Fruit fly (Drosophila melanogaster): ENCODE measurements around the gene Ddx56.
A peak's percentile ranks its signal among the peaks of the same experiment; 100 is the strongest.

Ddx56 gene

dm6 chrX:21349800-21350309, 37.9 kb downstream of the Ddx56 start, which contains the start of the genes peng and sol (continued):
- TF ChIP-seq gcm (GFP tag; optimal IDR thresholded peaks at IDR 0.05) (peak; percentile 45), NC2β (GFP tag; optimal IDR thresholded peaks at IDR 0.05) (peak; percentile 51), Poxn (GFP tag; IDR thresholded peaks at IDR 0.05) (no peak), ham (GFP tag; IDR thresholded peaks at IDR 0.05) (no peak), CG4424 (GFP tag; optimal IDR thresholded peaks at IDR 0.05) (peak; percentile 78), Mes4 (GFP tag; optimal IDR thresholded peaks at IDR 0.05) (peak; percentile 36), hbn (GFP tag; IDR thresholded peaks at IDR 0.05; ENCODE audit: partially characterized antibody) (no peak), CG31388 (GFP tag; optimal IDR thresholded peaks at IDR 0.05) (peak; percentile 17), yki (optimal IDR thresholded peaks at IDR 0.05) (no peak), eve (GFP tag; optimal IDR thresholded peaks at IDR 0.05) (no peak), Drgx (GFP tag; IDR thresholded peaks at IDR 0.05) (peak; percentile 35; the same call in 1 of the 2 replicates), Trl (optimal IDR thresholded peaks at IDR 0.05) (no peak), Trl (GFP tag; optimal IDR thresholded peaks at IDR 0.05) (peak; percentile 58), CkIIα-i1 (GFP tag; IDR thresholded peaks at IDR 0.05) (no peak), CG13775 (GFP tag; optimal IDR thresholded peaks at IDR 0.05) (peak; percentile 76), Hr39 (optimal IDR thresholded peaks at IDR 0.05) (no peak), MESR4 (GFP tag; optimal IDR thresholded peaks at IDR 0.05) (no peak), CG12219 (GFP tag; optimal IDR thresholded peaks at IDR 0.05) (no peak), slbo (GFP tag; IDR thresholded peaks at IDR 0.05) (peak; percentile 76), CG16813 (GFP tag; IDR thresholded peaks at IDR 0.05; ENCODE audit: partially characterized antibody) (no peak), gsb (GFP tag; IDR thresholded peaks at IDR 0.05) (no peak), gfzf (GFP tag; optimal IDR thresholded peaks at IDR 0.05) (peak; percentile 72), Fer3 (tag; optimal IDR thresholded peaks at IDR 0.05) (peak; percentile 66), Dip3 (GFP tag; optimal IDR thresholded peaks at IDR 0.05) (peak; percentile 76), dysf (GFP tag; IDR thresholded peaks at IDR 0.05) (peak; percentile 56; the same call in 2 of the 3 replicates), aop (GFP tag; IDR thresholded peaks at IDR 0.05) (no peak), Blimp-1 (GFP tag; optimal IDR thresholded peaks at IDR 0.05) (peak; percentile 57), gem (tag; optimal IDR thresholded peaks at IDR 0.05) (peak; percentile 85), scrt (GFP tag; optimal IDR thresholded peaks at IDR 0.05) (peak; percentile 27), sisA (GFP tag; IDR thresholded peaks at IDR 0.05) (peak; percentile 50; the same call in 1 of the 2 replicates), CG6854 (GFP tag; optimal IDR thresholded peaks at IDR 0.05) (peak; percentile 38), CG14860 (GFP tag; IDR thresholded peaks at IDR 0.05; ENCODE audit: partially characterized antibody) (no peak), Vsx1 (GFP tag; optimal IDR thresholded peaks at IDR 0.05) (no peak), wdn (GFP tag; IDR thresholded peaks at IDR 0.05) (peak; percentile 56), mirr (GFP tag; optimal IDR thresholded peaks at IDR 0.05) (peak; percentile 25), phol (tag; optimal IDR thresholded peaks at IDR 0.05) (peak; percentile 77), hb (GFP tag; IDR thresholded peaks at IDR 0.05; ENCODE audit: partially characterized antibody) (no peak), CG33213 (GFP tag; optimal IDR thresholded peaks at IDR 0.05) (peak; percentile 73), Nf-YB (GFP tag; optimal IDR thresholded peaks at IDR 0.05) (peak; percentile 45), CG11723 (GFP tag; optimal IDR thresholded peaks at IDR 0.05) (peak; percentile 57), CG10543 (GFP tag; optimal IDR thresholded peaks at IDR 0.05) (peak; percentile 38), CG6683 (GFP tag; optimal IDR thresholded peaks at IDR 0.05) (peak; percentile 36), zf30C (GFP tag; optimal IDR thresholded peaks at IDR 0.05) (no peak), cwo (GFP tag; optimal IDR thresholded peaks at IDR 0.05) (peak; percentile 81), CG13894 (tag; optimal IDR thresholded peaks at IDR 0.05) (peak; percentile 76), repo (GFP tag; optimal IDR thresholded peaks at IDR 0.05) (no peak), CG9437 (GFP tag; optimal IDR thresholded peaks at IDR 0.05) (peak; percentile 60), NFAT (GFP tag; IDR thresholded peaks at IDR 0.05) (no peak), Sry-δ (GFP tag; optimal IDR thresholded peaks at IDR 0.05) (peak; percentile 53), crc (GFP tag; optimal IDR thresholded peaks at IDR 0.05) (peak; percentile 45), CG7928 (GFP tag; optimal IDR thresholded peaks at IDR 0.05) (peak; percentile 38)
